Fruit fly (Drosophila melanogaster) whole organism, adult: ENCODE measurements around the gene CG11839.

Experiments used
- CG11617 ChIP-seq: fragments of 200-800 bp; sonication (Bioruptor generic); optimal IDR thresholded peaks from 2 replicates; lab custom pipeline; 2017; ENCODE audit warnings: mild to moderate bottlenecking, missing biosample characterization, missing genetic modification reagents, missing genetic modification characterization
- CG12768 ChIP-seq: fragments of 200-800 bp; sonication (Bioruptor generic); optimal IDR thresholded peaks from 2 replicates; lab custom pipeline; 2017; ENCODE audit warnings: missing biosample characterization, missing genetic modification characterization, mild to moderate bottlenecking, moderate library complexity, missing genetic modification reagents
- CG14711 ChIP-seq: fragments of 200-800 bp; sonication (Bioruptor generic); optimal IDR thresholded peaks from 2 replicates; lab custom pipeline; 2018; ENCODE audit warnings: missing biosample characterization, mild to moderate bottlenecking, missing genetic modification characterization, moderate library complexity
- CG1620 ChIP-seq: fragments of 200-800 bp; sonication (Bioruptor generic); optimal IDR thresholded peaks from 2 replicates; lab custom pipeline; 2016; ENCODE audit warnings: missing biosample characterization, missing genetic modification characterization
- CG33017 ChIP-seq: fragments of 200-800 bp; sonication (Bioruptor generic); optimal IDR thresholded peaks from 2 replicates; lab custom pipeline; 2018; ENCODE audit warnings: missing biosample characterization, mild to moderate bottlenecking, missing genetic modification characterization, moderate library complexity
- CG5204 ChIP-seq: fragments of 200-800 bp; sonication (Bioruptor generic); optimal IDR thresholded peaks from 2 replicates; lab custom pipeline; 2016; ENCODE audit warnings: missing biosample characterization, missing genetic modification characterization
- CG7045 ChIP-seq: fragments of 200-800 bp; sonication (Bioruptor generic); optimal IDR thresholded peaks from 2 replicates; lab custom pipeline; 2017; ENCODE audit warnings: missing biosample characterization, mild to moderate bottlenecking, missing genetic modification characterization
- CG7101 ChIP-seq: fragments of 200-800 bp; sonication (Bioruptor generic); optimal IDR thresholded peaks from 2 replicates; lab custom pipeline; 2018; ENCODE audit warnings: missing biosample characterization, mild to moderate bottlenecking, missing genetic modification characterization, moderate library complexity
- Clk ChIP-seq: fragments of 200-800 bp; sonication (Bioruptor generic); optimal IDR thresholded peaks from 2 replicates; lab custom pipeline; 2017; ENCODE audit warnings: missing biosample characterization, missing genetic modification characterization
- Crg-1 ChIP-seq: fragments of 200-800 bp; sonication (Bioruptor generic); optimal IDR thresholded peaks from 2 replicates; lab custom pipeline; 2016; ENCODE audit warnings: missing biosample characterization, missing genetic modification characterization
- Hr96 ChIP-seq: fragments of 200-800 bp; sonication (Bioruptor generic); optimal IDR thresholded peaks from 2 replicates; lab custom pipeline; 2016; ENCODE audit warnings: missing biosample characterization, missing genetic modification characterization
- bab1 ChIP-seq: fragments of 200-800 bp; sonication (Bioruptor generic); optimal IDR thresholded peaks from 3 replicates; lab custom pipeline; 2019; ENCODE audit warnings: missing biosample characterization, mild to moderate bottlenecking, missing genetic modification characterization, moderate library complexity
- cic ChIP-seq: fragments of 200-800 bp; sonication (Bioruptor generic); optimal IDR thresholded peaks from 2 replicates; lab custom pipeline; 2017; ENCODE audit warnings: missing biosample characterization, mild to moderate bottlenecking, missing genetic modification characterization, moderate library complexity
- cnc ChIP-seq, 2 experiments: fragments of >200 bp; optimal IDR thresholded peaks; 2 replicates each; lab custom pipeline; 2017
- kay ChIP-seq: fragments of 200-800 bp; sonication (Bioruptor generic); peaks from one replicate; lab custom pipeline; 2016; ENCODE audit warnings: missing biosample characterization, missing genetic modification characterization, borderline replicate concordance
- ovo ChIP-seq: fragments of 200-800 bp; sonication (Bioruptor generic); optimal IDR thresholded peaks from 2 replicates; lab custom pipeline; 2016; ENCODE audit warnings: missing biosample characterization, missing genetic modification characterization
- pad ChIP-seq: fragments of 200-800 bp; sonication (Bioruptor generic); optimal IDR thresholded peaks from 3 replicates; lab custom pipeline; 2017; ENCODE audit warnings: missing biosample characterization, missing genetic modification characterization, mild to moderate bottlenecking, moderate library complexity, missing genetic modification reagents
- tj ChIP-seq: fragments of 200-800 bp; sonication (Bioruptor generic); optimal IDR thresholded peaks from 3 replicates; lab custom pipeline; 2017; ENCODE audit warnings: missing biosample characterization, mild to moderate bottlenecking, missing genetic modification characterization, moderate library complexity
- toe ChIP-seq: fragments of 200-800 bp; sonication (Bioruptor generic); optimal IDR thresholded peaks from 2 replicates; lab custom pipeline; 2016; ENCODE audit warnings: missing biosample characterization, missing genetic modification characterization

CG11839 gene

dm6 chr3R:25097486-25097885 is 27.8 kb downstream of the CG11839 start, which contains the start of the genes CG33095 and CG33096:
TSS of gene CG33095 (plus strand) at chr3R:25097672.
TSS of gene CG33096 (plus strand) at chr3R:25097672.
- TF ChIP-seq CG33017 (tag; lab: Kevin White, UChicago) = no peak
- peak; percentile 21 for TF ChIP-seq CG1620 (GFP tag; lab: Kevin White, UChicago)

- TF ChIP-seq CG11617 (GFP tag; lab: Kevin White, UChicago) = no peak
- TF ChIP-seq cnc (optimal IDR thresholded peaks at IDR 0.05; lab: Kevin White, UChicago) = no peak
- TF ChIP-seq ovo (GFP tag; lab: Kevin White, UChicago) = no peak
- no peak for TF ChIP-seq tj (GFP tag; lab: Kevin White, UChicago)
- no peak for TF ChIP-seq CG5204 (GFP tag; lab: Kevin White, UChicago)
- no peak for TF ChIP-seq cic
- no peak for TF ChIP-seq CG12768 (GFP tag; lab: Kevin White, UChicago)
- TF ChIP-seq Crg-1 (GFP tag; lab: Kevin White, UChicago) = no peak
- no peak for TF ChIP-seq Clk
- TF ChIP-seq pad = no peak
- no peak for TF ChIP-seq CG7045 (GFP tag; lab: Kevin White, UChicago)
- no peak for TF ChIP-seq Hr96 (GFP tag; lab: Kevin White, UChicago)
These were observed 32.5 kb downstream of the CG11839 start, which contains the start of gene CG45095 for dm6 chr3R:25102253-25102652. TSS of gene CG45095 (plus strand) at chr3R:25102553.

dm6 chr3R:25108932-25109331 is 39.2 kb downstream of the CG11839 start, which contains the start of gene CG34027:
TSS of gene CG34027 (minus strand) at chr3R:25109032.
- TF ChIP-seq Crg-1 (GFP tag; lab: Kevin White, UChicago) = no peak
- TF ChIP-seq bab1 (GFP tag; lab: Kevin White, UChicago) = no peak
- no peak for TF ChIP-seq CG7045 (GFP tag; lab: Kevin White, UChicago)
- no peak for TF ChIP-seq CG33017 (tag; lab: Kevin White, UChicago)
- TF ChIP-seq CG7101 (tag; lab: Kevin White, UChicago) = no peak
- no peak for TF ChIP-seq pad
- TF ChIP-seq cic = no peak
- TF ChIP-seq CG11617 (GFP tag; lab: Kevin White, UChicago) = no peak
- no peak for TF ChIP-seq Clk
- no peak for TF ChIP-seq kay (GFP tag; lab: Kevin White, UChicago)
- TF ChIP-seq tj (GFP tag; lab: Kevin White, UChicago) = no peak
- no peak for TF ChIP-seq toe
- no peak for TF ChIP-seq ovo (GFP tag; lab: Kevin White, UChicago)

dm6 chr3R:25112466-25112939 is 42.8 kb downstream of the CG11839 start, which contains the start of gene Nepl16:
TSS of gene Nepl16 (minus strand) at chr3R:25112516.
- no peak for TF ChIP-seq Hr96 (GFP tag; lab: Kevin White, UChicago)
- no peak for TF ChIP-seq pad
- TF ChIP-seq tj (GFP tag; lab: Kevin White, UChicago) = no peak
- TF ChIP-seq ovo (GFP tag; lab: Kevin White, UChicago) = no peak
- no peak for TF ChIP-seq kay (GFP tag; lab: Kevin White, UChicago)
- no peak for TF ChIP-seq CG14711 (tag; lab: Kevin White, UChicago)
- no peak for TF ChIP-seq Clk
- no peak for TF ChIP-seq CG11617 (GFP tag; lab: Kevin White, UChicago)
- TF ChIP-seq CG33017 (tag; lab: Kevin White, UChicago) = no peak
- TF ChIP-seq Crg-1 (GFP tag; lab: Kevin White, UChicago) = no peak
- TF ChIP-seq CG12768 (GFP tag; lab: Kevin White, UChicago) = no peak
- no peak for TF ChIP-seq CG5204 (GFP tag; lab: Kevin White, UChicago)
- TF ChIP-seq toe = no peak
- no peak for TF ChIP-seq bab1 (GFP tag; lab: Kevin White, UChicago)
